Fruit fly (Drosophila melanogaster): ENCODE data around the gene sing.

DNA sequence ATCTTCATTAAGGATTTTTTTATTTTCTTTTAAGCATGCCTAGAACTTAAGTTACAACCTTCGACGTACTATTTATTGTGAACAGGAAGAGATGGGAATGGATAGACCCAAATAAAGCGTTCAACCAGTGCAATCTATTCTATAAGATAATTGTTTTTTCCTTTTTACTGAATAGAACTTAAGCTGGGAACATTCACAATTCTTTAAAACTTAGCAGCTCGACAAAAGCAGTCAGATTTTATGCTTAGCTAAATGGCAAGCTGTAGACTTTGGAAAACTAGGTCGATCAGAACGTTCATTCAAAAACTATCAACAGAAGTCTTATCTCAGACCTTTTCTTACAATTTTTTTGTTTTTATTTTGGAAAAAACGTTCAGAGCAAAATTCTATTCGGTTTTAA is 31.9 kb downstream of the sing start, which contains the start of gene CG13008:
- TF ChIP-seq pad (GFP tag; optimal IDR thresholded peaks at IDR 0.05): no peak
- no peak for TF ChIP-seq toe (GFP tag; optimal IDR thresholded peaks at IDR 0.05)
- no peak for TF ChIP-seq CG14711 (tag; optimal IDR thresholded peaks at IDR 0.05)
- TF ChIP-seq tj (GFP tag; optimal IDR thresholded peaks at IDR 0.05): no peak
